Fruit fly (Drosophila melanogaster) whole organism, embryonic: ENCODE measurements around the gene CG12010.

Experiments
- Aef1 ChIP-seq: fragments of 200-800 bp; sonication (Bioruptor generic); IDR thresholded peaks from 3 replicates; pipeline ENCODE4 v1.3.6; 2022; ENCODE audit warnings: missing biosample characterization, missing genetic modification characterization
- Bdp1 ChIP-seq: fragments of 200-800 bp; sonication (Bioruptor generic); optimal IDR thresholded peaks from 3 replicates; lab custom pipeline; 2016; ENCODE audit warnings: missing biosample characterization, missing genetic modification characterization
- CG10462 ChIP-seq: fragments of 200-800 bp; sonication (Bioruptor generic); optimal IDR thresholded peaks from 2 replicates; lab custom pipeline; 2016; ENCODE audit warnings: missing biosample characterization, missing genetic modification characterization
- CG10565 ChIP-seq: fragments of 200-800 bp; sonication (Bioruptor generic); optimal IDR thresholded peaks from 3 replicates; lab custom pipeline; 2016; ENCODE audit warnings: missing biosample characterization, mild to moderate bottlenecking, missing genetic modification characterization
- CG12104 ChIP-seq: fragments of 200-800 bp; sonication (Bioruptor generic); optimal IDR thresholded peaks from 3 replicates; lab custom pipeline; 2016; ENCODE audit warnings: missing biosample characterization, missing genetic modification characterization
- CG12299 ChIP-seq: fragments of 200-800 bp; sonication (Bioruptor generic); optimal IDR thresholded peaks from 2 replicates; lab custom pipeline; 2018; ENCODE audit warnings: missing biosample characterization, mild to moderate bottlenecking, missing genetic modification characterization
- CG12769 ChIP-seq: fragments of 200-800 bp; sonication (Bioruptor generic); optimal IDR thresholded peaks from 2 replicates; lab custom pipeline; 2019; ENCODE audit warnings: missing biosample characterization, mild to moderate bottlenecking, missing genetic modification characterization, moderate library complexity
- CG13775 ChIP-seq: fragments of 200-800 bp; sonication (Bioruptor generic); optimal IDR thresholded peaks from 3 replicates; lab custom pipeline; 2017; ENCODE audit warnings: missing biosample characterization, mild to moderate bottlenecking, missing genetic modification characterization
- CG14860 ChIP-seq: fragments of 200-800 bp; sonication (Bioruptor generic); IDR thresholded peaks from 3 replicates; pipeline ENCODE4 v1.3.6; 2022; ENCODE audit warnings: missing biosample characterization, missing genetic modification characterization; ENCODE audit not compliant: partially characterized antibody
- CG17328 ChIP-seq: fragments of 200-800 bp; sonication (Bioruptor generic); IDR thresholded peaks from 2 replicates; pipeline ENCODE4 v1.3.6; 2022; ENCODE audit warnings: missing biosample characterization, missing genetic modification characterization
- CG17361 ChIP-seq: fragments of 200-800 bp; sonication (Bioruptor generic); IDR thresholded peaks from 3 replicates; pipeline ENCODE4 v1.3.6; 2022; ENCODE audit warnings: missing biosample characterization, missing genetic modification characterization
- CG17568 ChIP-seq: fragments of 200-800 bp; sonication (Bioruptor generic); optimal IDR thresholded peaks from 2 replicates; lab custom pipeline; 2018; ENCODE audit warnings: missing biosample characterization, mild to moderate bottlenecking, missing genetic modification characterization, moderate library complexity
- CG2712 ChIP-seq: fragments of 200-800 bp; optimal IDR thresholded peaks from 3 replicates; lab custom pipeline; 2019; ENCODE audit warnings: missing biosample characterization, mild to moderate bottlenecking, missing genetic modification characterization, moderate library complexity
- CG2875 ChIP-seq: fragments of 200-800 bp; sonication (Bioruptor generic); optimal IDR thresholded peaks from 2 replicates; lab custom pipeline; 2017; ENCODE audit warnings: missing biosample characterization, mild to moderate bottlenecking, missing genetic modification characterization, missing genetic modification reagents
- CG3163 ChIP-seq: fragments of 200-800 bp; sonication (Bioruptor generic); optimal IDR thresholded peaks from 3 replicates; lab custom pipeline; 2016; ENCODE audit warnings: missing biosample characterization, missing genetic modification characterization
- CG4360 ChIP-seq: fragments of 200-800 bp; sonication (Bioruptor generic); IDR thresholded peaks from 2 replicates; pipeline ENCODE4 v1.3.6; 2022; ENCODE audit warnings: missing biosample characterization, missing genetic modification characterization
- CG7372 ChIP-seq: fragments of 200-800 bp; sonication (Bioruptor generic); IDR thresholded peaks from 2 replicates; pipeline ENCODE4 v1.3.6; 2022; ENCODE audit warnings: missing biosample characterization, missing genetic modification characterization
- CG7963 ChIP-seq: fragments of 200-800 bp; sonication (Bioruptor generic); IDR thresholded peaks from 3 replicates; pipeline ENCODE4 v1.3.6; 2022; ENCODE audit warnings: missing biosample characterization, missing genetic modification characterization; ENCODE audit not compliant: partially characterized antibody
- CG8089 ChIP-seq: fragments of 200-800 bp; sonication (Bioruptor generic); optimal IDR thresholded peaks from 3 replicates; lab custom pipeline; 2016; ENCODE audit warnings: missing biosample characterization, missing genetic modification characterization
- CG9932 ChIP-seq: fragments of 200-800 bp; sonication (Bioruptor generic); IDR thresholded peaks from 2 replicates; pipeline ENCODE4 v1.3.6; 2022; ENCODE audit warnings: missing biosample characterization, missing genetic modification characterization
- D19B ChIP-seq: fragments of 200-800 bp; sonication (Bioruptor generic); optimal IDR thresholded peaks from 2 replicates; lab custom pipeline; 2017; ENCODE audit warnings: missing biosample characterization, mild to moderate bottlenecking, missing genetic modification characterization
- Dfd ChIP-seq, 2 experiments: fragments of >200 bp; optimal IDR thresholded peaks; 2 replicates each; lab custom pipeline; 2017; ENCODE audit warnings: missing biosample characterization in 2 of 2, missing genetic modification characterization in 2 of 2
- Doc3 ChIP-seq: fragments of 200-800 bp; sonication (Bioruptor generic); IDR thresholded peaks from 3 replicates; pipeline ENCODE4 v1.3.6; 2022; ENCODE audit warnings: missing biosample characterization, missing genetic modification characterization; ENCODE audit not compliant: partially characterized antibody
- E2f1 ChIP-seq: fragments of 200-800 bp; sonication (Bioruptor generic); IDR thresholded peaks from 2 replicates; pipeline ENCODE4 v1.3.6; 2022; ENCODE audit warnings: missing biosample characterization, missing genetic modification characterization
- H15 ChIP-seq: fragments of 200-800 bp; sonication (Bioruptor generic); IDR thresholded peaks from 3 replicates; pipeline ENCODE4 v1.3.6; 2022; ENCODE audit warnings: missing biosample characterization, missing genetic modification characterization
- Hmx ChIP-seq: fragments of 200-800 bp; sonication (Bioruptor generic); optimal IDR thresholded peaks from 2 replicates; lab custom pipeline; 2016; ENCODE audit warnings: missing biosample characterization, missing genetic modification characterization
- MESR4 ChIP-seq: fragments of 200-800 bp; sonication (Bioruptor generic); optimal IDR thresholded peaks from 2 replicates; lab custom pipeline; 2018; ENCODE audit warnings: missing biosample characterization, mild to moderate bottlenecking, missing genetic modification characterization, moderate library complexity
- Mad ChIP-seq: fragments of 200-800 bp; sonication (Bioruptor generic); optimal IDR thresholded peaks from 2 replicates; lab custom pipeline; 2016; ENCODE audit warnings: missing biosample characterization, missing genetic modification characterization
- NFAT ChIP-seq: fragments of 200-800 bp; sonication (Bioruptor generic); IDR thresholded peaks from 2 replicates; pipeline ENCODE4 v1.3.6; 2022; ENCODE audit warnings: missing biosample characterization, missing genetic modification characterization
- Sin3A ChIP-seq: fragments of >200 bp; optimal IDR thresholded peaks from 2 replicates; lab custom pipeline; 2018
- Spps ChIP-seq: fragments of 200-800 bp; sonication (Bioruptor generic); optimal IDR thresholded peaks from 2 replicates; lab custom pipeline; 2018; ENCODE audit warnings: missing biosample characterization, mild to moderate bottlenecking, missing genetic modification characterization
- Sry-δ ChIP-seq: fragments of 200-800 bp; sonication (Bioruptor generic); optimal IDR thresholded peaks from 2 replicates; lab custom pipeline; 2016; ENCODE audit warnings: missing biosample characterization, missing genetic modification characterization
- Ssrp ChIP-seq: fragments of 200-800 bp; sonication (Bioruptor generic); optimal IDR thresholded peaks from 2 replicates; lab custom pipeline; 2018; ENCODE audit warnings: missing biosample characterization, mild to moderate bottlenecking, missing genetic modification characterization, moderate library complexity
- TFAM ChIP-seq: fragments of 200-800 bp; sonication (Bioruptor generic); optimal IDR thresholded peaks from 2 replicates; lab custom pipeline; 2017; ENCODE audit warnings: missing biosample characterization, missing genetic modification characterization, inconsistent platforms
- Usf ChIP-seq: fragments of 200-800 bp; sonication (Bioruptor generic); optimal IDR thresholded peaks from 2 replicates; lab custom pipeline; 2017; ENCODE audit warnings: missing genotype, missing biosample characterization, missing genetic modification characterization
- az2 ChIP-seq: fragments of 200-800 bp; sonication (Bioruptor generic); optimal IDR thresholded peaks from 3 replicates; lab custom pipeline; 2016; ENCODE audit warnings: missing biosample characterization, missing genetic modification characterization
- bcd ChIP-seq: fragments of 200-800 bp; sonication (Bioruptor generic); optimal IDR thresholded peaks from 2 replicates; lab custom pipeline; 2017; ENCODE audit warnings: missing biosample characterization, mild to moderate bottlenecking, missing genetic modification characterization
- chinmo ChIP-seq: fragments of 200-800 bp; sonication (Bioruptor generic); IDR thresholded peaks from 4 replicates; pipeline ENCODE4 v1.3.6; 2022; ENCODE audit warnings: missing biosample characterization, missing genetic modification characterization; ENCODE audit not compliant: partially characterized antibody
- dpn ChIP-seq, 2 experiments: fragments of 200-800 bp; sonication (Bioruptor generic); optimal IDR thresholded peaks; 3 replicates each; lab custom pipeline; 2016; ENCODE audit warnings: missing biosample characterization in 2 of 2, missing genetic modification characterization in 2 of 2
- eyg ChIP-seq: fragments of 200-800 bp; sonication (Bioruptor generic); optimal IDR thresholded peaks from 3 replicates; lab custom pipeline; 2016; ENCODE audit warnings: missing biosample characterization, missing genetic modification characterization
- gem ChIP-seq: fragments of 200-800 bp; sonication (Bioruptor generic); optimal IDR thresholded peaks from 2 replicates; lab custom pipeline; 2019; ENCODE audit warnings: missing biosample characterization, mild to moderate bottlenecking, missing genetic modification characterization, moderate library complexity
- gfzf ChIP-seq: fragments of 200-800 bp; sonication (Bioruptor generic); optimal IDR thresholded peaks from 2 replicates; lab custom pipeline; 2016; ENCODE audit warnings: missing biosample characterization, mild to moderate bottlenecking, missing genetic modification characterization, moderate library complexity
- gsb ChIP-seq: fragments of 200-800 bp; sonication (Bioruptor generic); IDR thresholded peaks from 2 replicates; pipeline ENCODE4 v1.3.6; 2022; ENCODE audit warnings: missing biosample characterization, missing genetic modification characterization
- nerfin-2 ChIP-seq: fragments of 200-800 bp; sonication (Bioruptor generic); IDR thresholded peaks from 2 replicates; pipeline ENCODE4 v1.3.6; 2022; ENCODE audit warnings: missing biosample characterization, missing genetic modification characterization; ENCODE audit not compliant: partially characterized antibody
- oc ChIP-seq: fragments of 200-800 bp; sonication (Bioruptor generic); optimal IDR thresholded peaks from 2 replicates; lab custom pipeline; 2018; ENCODE audit warnings: missing biosample characterization, mild to moderate bottlenecking, missing genetic modification characterization, moderate library complexity
- salm ChIP-seq: fragments of 200-800 bp; sonication (Bioruptor generic); optimal IDR thresholded peaks from 2 replicates; lab custom pipeline; 2018; ENCODE audit warnings: missing biosample characterization, mild to moderate bottlenecking, missing genetic modification characterization
- schlank ChIP-seq: fragments of 200-800 bp; sonication (Bioruptor generic); optimal IDR thresholded peaks from 2 replicates; lab custom pipeline; 2018; ENCODE audit warnings: missing biosample characterization, mild to moderate bottlenecking, missing genetic modification characterization
- sima ChIP-seq: fragments of 200-800 bp; sonication (Bioruptor generic); optimal IDR thresholded peaks from 2 replicates; lab custom pipeline; 2016; ENCODE audit warnings: missing biosample characterization, missing genetic modification characterization
- tio ChIP-seq: fragments of 200-800 bp; sonication (Bioruptor generic); optimal IDR thresholded peaks from 2 replicates; lab custom pipeline; 2017; ENCODE audit warnings: missing biosample characterization, missing genetic modification characterization, inconsistent platforms
- tx ChIP-seq: fragments of 200-800 bp; sonication (Bioruptor generic); optimal IDR thresholded peaks from 2 replicates; lab custom pipeline; 2016; ENCODE audit warnings: missing biosample characterization, missing genetic modification characterization
- zfh2 ChIP-seq: fragments of 200-800 bp; sonication (Bioruptor generic); optimal IDR thresholded peaks from 2 replicates; lab custom pipeline; 2016; ENCODE audit warnings: missing biosample characterization, missing genetic modification characterization

The CG12010 gene

dm6 chr3L:3396056-3396455 is 22.0 kb downstream of the CG12010 start (continued):
- TF ChIP-seq CG12299 (tag; lab: Kevin White, UChicago) = peak; percentile 81
- no peak for TF ChIP-seq Sin3A
- TF ChIP-seq CG7963 = no peak
- no peak for TF ChIP-seq Dfd (GFP tag; optimal IDR thresholded peaks at IDR 0.05; lab: Kevin White, UChicago)
- peak; percentile 40 for TF ChIP-seq Sry-δ (GFP tag; lab: Kevin White, UChicago)
- TF ChIP-seq CG7372 (GFP tag; lab: Robert Waterston, UW) = peak; percentile 51; the same call in 1 of the 2 replicates
- 0 out of 3 replicates have a peak, but pooled peaks have one; percentile 28 for TF ChIP-seq Aef1 (GFP tag; lab: Robert Waterston, UW)
- peak; percentile 87 for TF ChIP-seq CG10462 (GFP tag; lab: Kevin White, UChicago)
- TF ChIP-seq zfh2 = no peak
- TF ChIP-seq chinmo (GFP tag; lab: Robert Waterston, UW) = no peak
- no peak for TF ChIP-seq gfzf (GFP tag; lab: Kevin White, UChicago)
- TF ChIP-seq sima = peak; percentile 42
- TF ChIP-seq CG8089 = peak; percentile 79
- peak; percentile 77 for TF ChIP-seq CG17568 (GFP tag; lab: Kevin White, UChicago)
- TF ChIP-seq CG9932 (GFP tag; lab: Robert Waterston, UW) = no peak
- TF ChIP-seq tx (GFP tag; lab: Kevin White, UChicago) = peak; percentile 47
- peak; percentile 73 for TF ChIP-seq tio (GFP tag; lab: Kevin White, UChicago)
- TF ChIP-seq CG13775 (GFP tag; lab: Kevin White, UChicago) = peak; percentile 86
- peak; percentile 28 for TF ChIP-seq eyg (GFP tag; lab: Kevin White, UChicago)
- peak; percentile 76 for TF ChIP-seq CG4360
- TF ChIP-seq Spps = peak; percentile 96
- peak; percentile 89 for TF ChIP-seq CG17361 (GFP tag; lab: Robert Waterston, UW)
- peak; percentile 83 for TF ChIP-seq salm (tag; lab: Kevin White, UChicago)
- TF ChIP-seq nerfin-2 (GFP tag; lab: Robert Waterston, UW) = no peak
- peak; percentile 93 for TF ChIP-seq az2 (GFP tag; lab: Kevin White, UChicago)
- no peak for TF ChIP-seq CG12769 (tag; lab: Kevin White, UChicago)
- TF ChIP-seq gem (tag; lab: Kevin White, UChicago) = peak; percentile 94
- peak; percentile 82 for TF ChIP-seq H15 (GFP tag; lab: Robert Waterston, UW)
- TF ChIP-seq bcd (GFP tag; lab: Kevin White, UChicago) = peak; percentile 83
- peak; percentile 56 for TF ChIP-seq TFAM (GFP tag; lab: Kevin White, UChicago)
- TF ChIP-seq D19B (GFP tag; lab: Kevin White, UChicago) = no peak
- TF ChIP-seq NFAT (GFP tag; lab: Robert Waterston, UW) = no peak
- TF ChIP-seq Ssrp (tag; lab: Kevin White, UChicago) = peak; percentile 94
- peak; percentile 93 for TF ChIP-seq oc
- TF ChIP-seq CG2712 (tag; lab: Kevin White, UChicago) = peak; percentile 98
- TF ChIP-seq CG14860 (GFP tag; lab: Robert Waterston, UW) = no peak
- no peak for TF ChIP-seq schlank (tag; lab: Kevin White, UChicago)
- peak; percentile 95 for TF ChIP-seq CG17328 (GFP tag; lab: Robert Waterston, UW)
- TF ChIP-seq CG3163 = no peak
- peak; percentile 61; the same call in 1 of the 2 replicates for TF ChIP-seq E2f1 (GFP tag; lab: Robert Waterston, UW)
- peak; percentile 68 for TF ChIP-seq Bdp1 (GFP tag; lab: Kevin White, UChicago)
- TF ChIP-seq CG2875 (GFP tag; lab: Kevin White, UChicago) = peak; percentile 92
- peak; percentile 78 for TF ChIP-seq CG12104 (GFP tag; lab: Kevin White, UChicago)
- peak; percentile 74 to 84 for TF ChIP-seq dpn (GFP tag; optimal IDR thresholded peaks at IDR 0.05; lab: Kevin White, UChicago)
- TF ChIP-seq gsb (GFP tag; lab: Robert Waterston, UW) = no peak
- TF ChIP-seq Mad (GFP tag; lab: Kevin White, UChicago) = peak; percentile 76
- peak; percentile 70 for TF ChIP-seq Usf (GFP tag; lab: Kevin White, UChicago)
- TF ChIP-seq MESR4 (GFP tag; lab: Kevin White, UChicago) = no peak
- TF ChIP-seq CG10565 (GFP tag; lab: Kevin White, UChicago) = peak; percentile 42
- TF ChIP-seq Hmx (GFP tag; lab: Kevin White, UChicago) = no peak
- TF ChIP-seq Doc3 (GFP tag; lab: Robert Waterston, UW) = no peak
